Fruit fly (Drosophila melanogaster) whole organism, embryonic: ENCODE measurements around the gene CG32829.

Source experiments
- Abd-B ChIP-seq: fragments of 200-800 bp; sonication (Bioruptor generic); optimal IDR thresholded peaks from 2 replicates; lab custom pipeline; 2018; ENCODE audit warnings: missing biosample characterization, mild to moderate bottlenecking, missing genetic modification characterization, moderate library complexity
- Adf1 ChIP-seq: fragments of 200-800 bp; sonication (Bioruptor generic); IDR thresholded peaks from 2 replicates; pipeline ENCODE4 v1.3.6; 2022; ENCODE audit warnings: missing biosample characterization, missing genetic modification characterization
- Awh ChIP-seq: fragments of 200-800 bp; sonication (Bioruptor generic); IDR thresholded peaks from 2 replicates; pipeline ENCODE4, ENCODE4 v1.3.6; 2022; ENCODE audit warnings: missing biosample characterization, missing genetic modification characterization
- BtbVII ChIP-seq: fragments of 200-800 bp; sonication (Bioruptor generic); optimal IDR thresholded peaks from 3 replicates; lab custom pipeline; 2017; ENCODE audit warnings: missing biosample characterization, mild to moderate bottlenecking, missing genetic modification characterization
- CG10147 ChIP-seq: fragments of 200-800 bp; sonication (Bioruptor generic); optimal IDR thresholded peaks from 2 replicates; lab custom pipeline; 2019; ENCODE audit warnings: missing biosample characterization, mild to moderate bottlenecking, missing genetic modification characterization, moderate library complexity
- CG10267 ChIP-seq: fragments of 200-800 bp; sonication (Bioruptor generic); optimal IDR thresholded peaks from 2 replicates; lab custom pipeline; 2018; ENCODE audit warnings: missing biosample characterization, mild to moderate bottlenecking, missing genetic modification characterization, moderate library complexity
- CG10274 ChIP-seq: fragments of 200-800 bp; sonication (Bioruptor generic); optimal IDR thresholded peaks from 3 replicates; lab custom pipeline; 2017; ENCODE audit warnings: missing biosample characterization, mild to moderate bottlenecking, missing genetic modification characterization
- CG13123 ChIP-seq: fragments of 200-800 bp; sonication (Bioruptor generic); optimal IDR thresholded peaks from 2 replicates; lab custom pipeline; 2016; ENCODE audit warnings: missing biosample characterization, missing genetic modification characterization
- CG1529 ChIP-seq: fragments of 200-800 bp; sonication (Bioruptor generic); optimal IDR thresholded peaks from 3 replicates; lab custom pipeline; 2018; ENCODE audit warnings: missing biosample characterization, missing genetic modification characterization
- CG15514 ChIP-seq: fragments of 200-800 bp; sonication (Bioruptor generic); optimal IDR thresholded peaks from 3 replicates; lab custom pipeline; 2017; ENCODE audit warnings: missing biosample characterization, missing genetic modification characterization, mild to moderate bottlenecking, moderate library complexity, missing genetic modification reagents
- CG15601 ChIP-seq: fragments of 200-800 bp; sonication (Bioruptor generic); optimal IDR thresholded peaks from 3 replicates; lab custom pipeline; 2019; ENCODE audit warnings: missing biosample characterization, mild to moderate bottlenecking, missing genetic modification characterization, moderate library complexity
- CG17361 ChIP-seq: fragments of 200-800 bp; sonication (Bioruptor generic); IDR thresholded peaks from 3 replicates; pipeline ENCODE4 v1.3.6; 2022; ENCODE audit warnings: missing biosample characterization, missing genetic modification characterization
- CG18262 ChIP-seq: fragments of 200-800 bp; optimal IDR thresholded peaks from 3 replicates; lab custom pipeline; 2019; ENCODE audit warnings: missing biosample characterization, mild to moderate bottlenecking, missing genetic modification characterization, moderate library complexity
- CG2712 ChIP-seq: fragments of 200-800 bp; optimal IDR thresholded peaks from 3 replicates; lab custom pipeline; 2019; ENCODE audit warnings: missing biosample characterization, mild to moderate bottlenecking, missing genetic modification characterization, moderate library complexity
- CG4707 ChIP-seq: fragments of 200-800 bp; sonication (Bioruptor generic); optimal IDR thresholded peaks from 2 replicates; lab custom pipeline; 2018; ENCODE audit warnings: missing biosample characterization, mild to moderate bottlenecking, missing genetic modification characterization, moderate library complexity
- CG6254 ChIP-seq: fragments of 200-800 bp; sonication (Bioruptor generic); optimal IDR thresholded peaks from 3 replicates; lab custom pipeline; 2017; ENCODE audit warnings: mild to moderate bottlenecking, missing biosample characterization, missing genetic modification reagents, missing genetic modification characterization
- CG7928 ChIP-seq: fragments of 200-800 bp; sonication (Bioruptor generic); optimal IDR thresholded peaks from 2 replicates; lab custom pipeline; 2017; ENCODE audit warnings: missing biosample characterization, mild to moderate bottlenecking, missing genetic modification characterization
- CG8281 ChIP-seq: fragments of 200-800 bp; sonication (Bioruptor generic); optimal IDR thresholded peaks from 2 replicates; lab custom pipeline; 2018; ENCODE audit warnings: missing biosample characterization, mild to moderate bottlenecking, missing genetic modification characterization, moderate library complexity
- Fer2 ChIP-seq: fragments of 200-800 bp; sonication (Bioruptor generic); optimal IDR thresholded peaks from 2 replicates; lab custom pipeline; 2018; ENCODE audit warnings: missing biosample characterization, mild to moderate bottlenecking, missing genetic modification characterization, moderate library complexity
- H2.0 ChIP-seq: fragments of 200-800 bp; sonication (Bioruptor generic); IDR thresholded peaks from 2 replicates; pipeline ENCODE4 v1.3.6; 2022; ENCODE audit warnings: missing biosample characterization, missing genetic modification characterization
- Hey ChIP-seq: fragments of 200-800 bp; sonication (Bioruptor generic); optimal IDR thresholded peaks from 3 replicates; lab custom pipeline; 2018; ENCODE audit warnings: missing biosample characterization, mild to moderate bottlenecking, missing genetic modification characterization
- Hmx ChIP-seq: fragments of 200-800 bp; sonication (Bioruptor generic); optimal IDR thresholded peaks from 2 replicates; lab custom pipeline; 2016; ENCODE audit warnings: missing biosample characterization, missing genetic modification characterization
- Lpt ChIP-seq: fragments of >200 bp; optimal IDR thresholded peaks from 2 replicates; lab custom pipeline; 2018; ENCODE audit warnings: missing biosample characterization, missing genetic modification characterization
- Mad ChIP-seq: fragments of 200-800 bp; sonication (Bioruptor generic); optimal IDR thresholded peaks from 2 replicates; lab custom pipeline; 2016; ENCODE audit warnings: missing biosample characterization, missing genetic modification characterization
- NC2α ChIP-seq: fragments of 200-800 bp; sonication (Bioruptor generic); optimal IDR thresholded peaks from 2 replicates; lab custom pipeline; 2016; ENCODE audit warnings: missing biosample characterization, missing genetic modification characterization
- Pdp1 ChIP-seq, 2 experiments: fragments of 200-800 bp; sonication (Bioruptor generic); optimal IDR thresholded peaks; 3 replicates each; lab custom pipeline; 2016; ENCODE audit warnings: missing biosample characterization in 2 of 2, missing genetic modification characterization in 2 of 2, mild to moderate bottlenecking in 1 of 2, moderate library complexity in 1 of 2
- Taf1 ChIP-seq: fragments of 200-800 bp; sonication (Bioruptor generic); IDR thresholded peaks from 2 replicates; pipeline ENCODE4 v1.3.6; 2022; ENCODE audit warnings: missing biosample characterization, missing genetic modification characterization
- Usf ChIP-seq: fragments of 200-800 bp; sonication (Bioruptor generic); optimal IDR thresholded peaks from 2 replicates; lab custom pipeline; 2017; ENCODE audit warnings: missing genotype, missing biosample characterization, missing genetic modification characterization
- caup ChIP-seq: fragments of 200-800 bp; sonication (Bioruptor generic); optimal IDR thresholded peaks from 3 replicates; lab custom pipeline; 2017; ENCODE audit warnings: missing biosample characterization, mild to moderate bottlenecking, missing genetic modification characterization, moderate library complexity; ENCODE audit not compliant: severe bottlenecking
- cwo ChIP-seq: fragments of 200-800 bp; sonication (Bioruptor generic); optimal IDR thresholded peaks from 3 replicates; lab custom pipeline; 2017; ENCODE audit warnings: missing biosample characterization, missing genetic modification characterization, mild to moderate bottlenecking, moderate library complexity, missing genetic modification reagents
- disco-r ChIP-seq: fragments of 200-800 bp; sonication (Bioruptor generic); optimal IDR thresholded peaks from 2 replicates; lab custom pipeline; 2016; ENCODE audit warnings: missing biosample characterization, missing genetic modification characterization
- dysf ChIP-seq: fragments of 200-800 bp; sonication (Bioruptor generic); IDR thresholded peaks from 3 replicates; pipeline ENCODE4 v1.3.6; 2022; ENCODE audit warnings: missing biosample characterization, missing genetic modification characterization
- insv ChIP-seq, 2 experiments: fragments of 200-800 bp; sonication (Bioruptor generic); optimal IDR thresholded peaks; 3 replicates each; lab custom pipeline; 2016 to 2018; ENCODE audit warnings: missing biosample characterization in 2 of 2, missing genetic modification characterization in 2 of 2
- inv ChIP-seq: fragments of 200-800 bp; sonication (Bioruptor generic); IDR thresholded peaks from 2 replicates; pipeline ENCODE4 v1.3.6; 2022; ENCODE audit warnings: missing biosample characterization, missing genetic modification characterization; ENCODE audit not compliant: partially characterized antibody
- jigr1 ChIP-seq: fragments of 200-800 bp; sonication (Bioruptor generic); IDR thresholded peaks from 3 replicates; pipeline ENCODE4 v1.3.6; 2022; ENCODE audit warnings: missing biosample characterization, missing genetic modification characterization
- kah ChIP-seq: fragments of 200-800 bp; sonication (Bioruptor generic); optimal IDR thresholded peaks from 2 replicates; lab custom pipeline; 2018; ENCODE audit warnings: missing biosample characterization, mild to moderate bottlenecking, missing genetic modification characterization
- kni ChIP-seq: fragments of 200-800 bp; sonication (Bioruptor generic); optimal IDR thresholded peaks from 3 replicates; lab custom pipeline; 2017; ENCODE audit warnings: mild to moderate bottlenecking, missing biosample characterization, missing genetic modification reagents, missing genetic modification characterization
- p53 ChIP-seq: fragments of 200-800 bp; sonication (Bioruptor generic); optimal IDR thresholded peaks from 2 replicates; lab custom pipeline; 2016; ENCODE audit warnings: missing biosample characterization, missing genetic modification characterization
- pho ChIP-seq: fragments of 200-800 bp; sonication (Bioruptor generic); optimal IDR thresholded peaks from 2 replicates; lab custom pipeline; 2016; ENCODE audit warnings: missing biosample characterization, missing genetic modification characterization
- prd ChIP-seq, 3 experiments: fragments of >200 bp in 2 of 3; fragments of 200-800 bp in 1 of 3; sonication (Bioruptor generic) in 1 of 3; optimal IDR thresholded peaks in 2 of 3; IDR thresholded peaks in 1 of 3; 2 replicates in 2 of 3; 3 replicates in 1 of 3; pipeline versions ENCODE4 v1.3.6 to Lab custom; 2017 to 2022; ENCODE audit warnings: missing biosample characterization in 1 of 3, missing genetic modification characterization in 1 of 3
- psq ChIP-seq: fragments of 200-800 bp; sonication (Bioruptor generic); optimal IDR thresholded peaks from 2 replicates; lab custom pipeline; 2017; ENCODE audit warnings: missing biosample characterization, missing genetic modification characterization
- sc ChIP-seq, 3 experiments: fragments of >200 bp in 2 of 3; fragments of 200-800 bp in 1 of 3; sonication (Bioruptor generic) in 1 of 3; optimal IDR thresholded peaks; 2 replicates in 2 of 3; 3 replicates in 1 of 3; lab custom pipeline; 2017; ENCODE audit warnings: mild to moderate bottlenecking in 1 of 3, missing biosample characterization in 1 of 3, missing genetic modification characterization in 1 of 3, missing genetic modification reagents in 1 of 3
- sim ChIP-seq: fragments of 200-800 bp; sonication (Bioruptor generic); IDR thresholded peaks from 2 replicates; pipeline ENCODE4 v1.3.6; 2022; ENCODE audit warnings: missing biosample characterization, missing genetic modification characterization
- slou ChIP-seq: fragments of 200-800 bp; sonication (Bioruptor generic); optimal IDR thresholded peaks from 3 replicates; lab custom pipeline; 2016; ENCODE audit warnings: missing biosample characterization, missing genetic modification characterization
- slp2 ChIP-seq: fragments of 200-800 bp; sonication (Bioruptor generic); optimal IDR thresholded peaks from 2 replicates; lab custom pipeline; 2016; ENCODE audit warnings: missing biosample characterization, missing genetic modification characterization
- sqz ChIP-seq: fragments of 200-800 bp; sonication (Bioruptor generic); optimal IDR thresholded peaks from 3 replicates; lab custom pipeline; 2018; ENCODE audit warnings: missing biosample characterization, mild to moderate bottlenecking, missing genetic modification characterization
- tin ChIP-seq: fragments of 200-800 bp; sonication (Bioruptor generic); optimal IDR thresholded peaks from 3 replicates; lab custom pipeline; 2016; ENCODE audit warnings: missing biosample characterization, missing genetic modification characterization
- trh ChIP-seq: fragments of 200-800 bp; sonication (Bioruptor generic); optimal IDR thresholded peaks from 2 replicates; lab custom pipeline; 2016; ENCODE audit warnings: missing biosample characterization, missing genetic modification characterization
- yki ChIP-seq: fragments of >200 bp; optimal IDR thresholded peaks from 3 replicates; lab custom pipeline; 2018
- z ChIP-seq: fragments of 200-800 bp; sonication (Bioruptor generic); IDR thresholded peaks from 3 replicates; pipeline ENCODE4 v1.3.6; 2022; ENCODE audit warnings: missing biosample characterization, missing genetic modification characterization

CG32829 gene

dm6 chr2L:6956725-6957124 lies 40.5 kb upstream of the CG32829 start, which contains the start of the genes CG13775 and CG3430 (continued):
- TF ChIP-seq Awh (GFP tag; lab: Robert Waterston, UW), result no peak
- TF ChIP-seq inv (GFP tag; lab: Robert Waterston, UW), result peak; percentile 48; the same call in 1 of the 2 replicates
- peak; percentile 40; the same call in 1 of the 3 replicates for TF ChIP-seq dysf (GFP tag; lab: Robert Waterston, UW)
- TF ChIP-seq insv (GFP tag; optimal IDR thresholded peaks at IDR 0.05; lab: Kevin White, UChicago), result peak in 1 of 2 experiments; percentile 7
- TF ChIP-seq Adf1 (GFP tag; lab: Robert Waterston, UW), result peak; percentile 71
- TF ChIP-seq Usf (GFP tag; lab: Kevin White, UChicago), result no peak
- TF ChIP-seq Taf1 (GFP tag; lab: Robert Waterston, UW), result no peak
- TF ChIP-seq cwo (GFP tag; lab: Kevin White, UChicago), result no peak
- TF ChIP-seq sim (GFP tag; lab: Robert Waterston, UW), result no peak
- TF ChIP-seq CG2712, result no peak
- peak; percentile 14 for TF ChIP-seq CG10267 (tag; lab: Kevin White, UChicago)
- no peak for TF ChIP-seq sqz (GFP tag; lab: Kevin White, UChicago)
- no peak for TF ChIP-seq Fer2
- TF ChIP-seq kni, result no peak
- no peak for TF ChIP-seq Hmx (GFP tag; lab: Kevin White, UChicago)
- TF ChIP-seq CG15514 (GFP tag; lab: Kevin White, UChicago), result peak; percentile 73
- no peak for TF ChIP-seq CG10274 (GFP tag; lab: Kevin White, UChicago)
- TF ChIP-seq Mad (GFP tag; lab: Kevin White, UChicago), result no peak
- TF ChIP-seq p53 (GFP tag; lab: Kevin White, UChicago), result no peak
- no peak for TF ChIP-seq kah (GFP tag; lab: Kevin White, UChicago)
- TF ChIP-seq z (GFP tag; lab: Robert Waterston, UW), result no peak
- TF ChIP-seq CG1529 (GFP tag; lab: Kevin White, UChicago), result no peak
- peak in 1 of 2 experiments; percentile 65 for TF ChIP-seq Pdp1 (GFP tag; optimal IDR thresholded peaks at IDR 0.05; lab: Kevin White, UChicago)
- TF ChIP-seq slp2 (GFP tag; lab: Kevin White, UChicago), result no peak
- TF ChIP-seq CG17361 (GFP tag; lab: Robert Waterston, UW), result no peak
- peak; percentile 89 for TF ChIP-seq CG7928 (GFP tag; lab: Kevin White, UChicago)
- TF ChIP-seq BtbVII (GFP tag; lab: Kevin White, UChicago), result no peak
- TF ChIP-seq H2.0 (GFP tag; lab: Robert Waterston, UW), result no peak
- no peak for TF ChIP-seq disco-r (GFP tag; lab: Kevin White, UChicago)
- TF ChIP-seq CG4707 (GFP tag; lab: Kevin White, UChicago), result no peak
- no peak for TF ChIP-seq CG8281 (tag; lab: Kevin White, UChicago)
- TF ChIP-seq pho, result peak; percentile 57
- no peak for TF ChIP-seq jigr1 (GFP tag; lab: Robert Waterston, UW)
- no peak for TF ChIP-seq Hey
- TF ChIP-seq caup (GFP tag; lab: Kevin White, UChicago), result peak; percentile 20
- TF ChIP-seq tin (GFP tag; lab: Kevin White, UChicago), result peak; percentile 7
- no peak for TF ChIP-seq CG6254
- TF ChIP-seq CG15601 (tag; lab: Kevin White, UChicago), result no peak
- no peak for TF ChIP-seq Lpt (GFP tag; lab: Kevin White, UChicago)
- no peak for TF ChIP-seq slou (GFP tag; lab: Kevin White, UChicago)
- no peak for TF ChIP-seq yki (lab: Kevin White, UChicago)
- TF ChIP-seq psq (GFP tag; lab: Kevin White, UChicago), result no peak
- no peak for TF ChIP-seq CG10147 (GFP tag; lab: Kevin White, UChicago)
- TF ChIP-seq NC2α (GFP tag; lab: Kevin White, UChicago), result peak; percentile 31
- TF ChIP-seq prd (optimal IDR thresholded peaks at IDR 0.05; lab: Kevin White, UChicago), result no peak
- no peak for TF ChIP-seq prd (GFP tag; IDR thresholded peaks at IDR 0.05; lab: Robert Waterston, UW)
- TF ChIP-seq CG18262 (tag; lab: Kevin White, UChicago), result no peak
- no peak for TF ChIP-seq Abd-B (GFP tag; lab: Kevin White, UChicago)
- no peak for TF ChIP-seq sc (optimal IDR thresholded peaks at IDR 0.05; lab: Kevin White, UChicago)
- no peak for TF ChIP-seq sc (GFP tag; optimal IDR thresholded peaks at IDR 0.05; lab: Kevin White, UChicago)
- TF ChIP-seq CG13123 (GFP tag; lab: Kevin White, UChicago), result no peak
- no peak for TF ChIP-seq trh
